Fruit fly (Drosophila melanogaster) whole organism, embryonic: ENCODE results near the gene RabX5.

Experiments used
- Atf6 ChIP-seq: fragments of 200-800 bp; sonication (Bioruptor generic); IDR thresholded peaks from 2 replicates; pipeline ENCODE4 v1.3.6; 2022; ENCODE audit warnings: missing biosample characterization, missing genetic modification characterization
- Awh ChIP-seq: fragments of 200-800 bp; sonication (Bioruptor generic); IDR thresholded peaks from 2 replicates; pipeline ENCODE4, ENCODE4 v1.3.6; 2022; ENCODE audit warnings: missing biosample characterization, missing genetic modification characterization
- CG11093 ChIP-seq: fragments of 200-800 bp; sonication (Bioruptor generic); IDR thresholded peaks from 3 replicates; pipeline ENCODE4 v1.3.6; 2022; ENCODE audit warnings: missing biosample characterization, missing genetic modification characterization
- CG14667 ChIP-seq: fragments of 200-800 bp; sonication (Bioruptor generic); IDR thresholded peaks from 2 replicates; pipeline ENCODE4 v1.3.6; 2022; ENCODE audit warnings: missing biosample characterization, missing genetic modification characterization
- CG16863 ChIP-seq: fragments of 200-800 bp; sonication (Bioruptor generic); optimal IDR thresholded peaks from 3 replicates; lab custom pipeline; 2016; ENCODE audit warnings: missing biosample characterization, missing genetic modification characterization
- CG17328 ChIP-seq: fragments of 200-800 bp; sonication (Bioruptor generic); IDR thresholded peaks from 2 replicates; pipeline ENCODE4 v1.3.6; 2022; ENCODE audit warnings: missing biosample characterization, missing genetic modification characterization
- CG18262 ChIP-seq: fragments of 200-800 bp; optimal IDR thresholded peaks from 3 replicates; lab custom pipeline; 2019; ENCODE audit warnings: missing biosample characterization, mild to moderate bottlenecking, missing genetic modification characterization, moderate library complexity
- CG2202 ChIP-seq: fragments of 200-800 bp; sonication (Bioruptor generic); optimal IDR thresholded peaks from 2 replicates; lab custom pipeline; 2018; ENCODE audit warnings: missing biosample characterization, mild to moderate bottlenecking, missing genetic modification characterization
- CG2678 ChIP-seq: fragments of 200-800 bp; sonication (Bioruptor generic); optimal IDR thresholded peaks from 3 replicates; lab custom pipeline; 2019; ENCODE audit warnings: missing biosample characterization, mild to moderate bottlenecking, missing genetic modification characterization, moderate library complexity
- CG2889 ChIP-seq: fragments of 200-800 bp; sonication (Bioruptor generic); IDR thresholded peaks from 3 replicates; pipeline ENCODE4 v1.3.6; 2022; ENCODE audit warnings: missing biosample characterization, missing genetic modification characterization
- CG4404 ChIP-seq: fragments of 200-800 bp; sonication (Bioruptor generic); IDR thresholded peaks from 2 replicates; pipeline ENCODE4 v1.3.6; 2022; ENCODE audit warnings: missing biosample characterization, missing genetic modification characterization
- CG6854 ChIP-seq: fragments of 200-800 bp; sonication (Bioruptor generic); optimal IDR thresholded peaks from 3 replicates; lab custom pipeline; 2017; ENCODE audit warnings: missing biosample characterization, mild to moderate bottlenecking, missing genetic modification characterization
- CG7357 ChIP-seq: fragments of 200-800 bp; sonication (Bioruptor generic); IDR thresholded peaks from 3 replicates; pipeline ENCODE4 v1.3.6; 2022; ENCODE audit warnings: missing biosample characterization, missing genetic modification characterization
- CG7372 ChIP-seq: fragments of 200-800 bp; sonication (Bioruptor generic); IDR thresholded peaks from 2 replicates; pipeline ENCODE4 v1.3.6; 2022; ENCODE audit warnings: missing biosample characterization, missing genetic modification characterization
- CG7556 ChIP-seq: fragments of 200-800 bp; sonication (Bioruptor generic); optimal IDR thresholded peaks from 2 replicates; lab custom pipeline; 2017; ENCODE audit warnings: missing biosample characterization, mild to moderate bottlenecking, missing genetic modification characterization
- CG8290 ChIP-seq, 3 experiments: fragments of 200-800 bp; sonication (Bioruptor generic); optimal IDR thresholded peaks; 2 replicates each; lab custom pipeline; 2016 to 2019; ENCODE audit warnings: missing biosample characterization in 3 of 3, missing genetic modification characterization in 3 of 3, mild to moderate bottlenecking in 2 of 3, moderate library complexity in 1 of 3
- CG9215 ChIP-seq: fragments of 200-800 bp; sonication (Bioruptor generic); IDR thresholded peaks from 2 replicates; pipeline ENCODE4 v1.3.6; 2022; ENCODE audit warnings: missing biosample characterization, missing genetic modification characterization
- Chrac-16 ChIP-seq: fragments of 200-800 bp; sonication (Bioruptor generic); optimal IDR thresholded peaks from 3 replicates; lab custom pipeline; 2016; ENCODE audit warnings: missing biosample characterization, missing genetic modification characterization
- Deaf1 ChIP-seq: fragments of 200-800 bp; optimal IDR thresholded peaks from 3 replicates; lab custom pipeline; 2019; ENCODE audit warnings: missing biosample characterization, mild to moderate bottlenecking, missing genetic modification characterization, moderate library complexity
- Gsc ChIP-seq: fragments of 200-800 bp; sonication (Bioruptor generic); IDR thresholded peaks from 2 replicates; pipeline ENCODE4 v1.3.6; 2022; ENCODE audit warnings: missing biosample characterization, missing genetic modification characterization
- HHEX ChIP-seq: fragments of 200-800 bp; sonication (Bioruptor generic); optimal IDR thresholded peaks from 3 replicates; lab custom pipeline; 2017; ENCODE audit warnings: missing biosample characterization, mild to moderate bottlenecking, missing genetic modification characterization, missing genetic modification reagents
- Hr3 ChIP-seq: fragments of 200-800 bp; sonication (Bioruptor generic); optimal IDR thresholded peaks from 3 replicates; lab custom pipeline; 2016; ENCODE audit warnings: missing biosample characterization, missing genetic modification characterization
- Kr ChIP-seq: fragments of 200-800 bp; sonication (Bioruptor generic); optimal IDR thresholded peaks from 2 replicates; lab custom pipeline; 2017; ENCODE audit warnings: missing biosample characterization, mild to moderate bottlenecking, missing genetic modification characterization
- Mad ChIP-seq: fragments of 200-800 bp; sonication (Bioruptor generic); optimal IDR thresholded peaks from 2 replicates; lab custom pipeline; 2016; ENCODE audit warnings: missing biosample characterization, missing genetic modification characterization
- NFAT ChIP-seq: fragments of 200-800 bp; sonication (Bioruptor generic); IDR thresholded peaks from 2 replicates; pipeline ENCODE4 v1.3.6; 2022; ENCODE audit warnings: missing biosample characterization, missing genetic modification characterization
- Nf-YA ChIP-seq: fragments of 200-800 bp; sonication (Bioruptor generic); IDR thresholded peaks from 2 replicates; pipeline ENCODE4 v1.3.6; 2022; ENCODE audit warnings: missing biosample characterization, missing genetic modification characterization
- Opbp ChIP-seq: fragments of 200-800 bp; sonication (Bioruptor generic); IDR thresholded peaks from 3 replicates; pipeline ENCODE4 v1.3.6; 2022; ENCODE audit warnings: missing biosample characterization, missing genetic modification characterization; ENCODE audit not compliant: partially characterized antibody
- Optix ChIP-seq: fragments of 200-800 bp; sonication (Bioruptor generic); IDR thresholded peaks from 3 replicates; pipeline ENCODE4 v1.3.6; 2022; ENCODE audit warnings: missing biosample characterization, missing genetic modification characterization
- Stat92E ChIP-seq, 3 experiments: fragments of >200 bp in 2 of 3; fragments of 200-800 bp in 1 of 3; sonication (Bioruptor generic) in 1 of 3; optimal IDR thresholded peaks; 2 replicates each; lab custom pipeline; 2017 to 2019; ENCODE audit warnings: missing biosample characterization in 3 of 3, missing genetic modification characterization in 3 of 3, mild to moderate bottlenecking in 1 of 3, moderate library complexity in 1 of 3
- ash1 ChIP-seq: fragments of 200-800 bp; sonication (Bioruptor generic); optimal IDR thresholded peaks from 2 replicates; lab custom pipeline; 2018; ENCODE audit warnings: missing biosample characterization, mild to moderate bottlenecking, missing genetic modification characterization
- bab2 ChIP-seq: fragments of 200-800 bp; sonication (Bioruptor generic); optimal IDR thresholded peaks from 2 replicates; lab custom pipeline; 2016; ENCODE audit warnings: missing biosample characterization, missing genetic modification characterization
- danr ChIP-seq: fragments of 200-800 bp; sonication (Bioruptor generic); IDR thresholded peaks from 2 replicates; pipeline ENCODE4 v1.3.6; 2022; ENCODE audit warnings: missing biosample characterization, missing genetic modification characterization
- dimm ChIP-seq: fragments of 200-800 bp; sonication (Bioruptor generic); IDR thresholded peaks from 2 replicates; pipeline ENCODE4 v1.3.6; 2022; ENCODE audit warnings: missing biosample characterization, missing genetic modification characterization
- dm ChIP-seq: fragments of 200-800 bp; sonication (Bioruptor generic); optimal IDR thresholded peaks from 3 replicates; lab custom pipeline; 2016; ENCODE audit warnings: missing biosample characterization, missing genetic modification characterization
- dysf ChIP-seq: fragments of 200-800 bp; sonication (Bioruptor generic); IDR thresholded peaks from 3 replicates; pipeline ENCODE4 v1.3.6; 2022; ENCODE audit warnings: missing biosample characterization, missing genetic modification characterization
- ftz-f1 ChIP-seq: fragments of 200-800 bp; sonication (Bioruptor generic); optimal IDR thresholded peaks from 2 replicates; lab custom pipeline; 2016; ENCODE audit warnings: missing biosample characterization, missing genetic modification characterization
- grau ChIP-seq: fragments of 200-800 bp; optimal IDR thresholded peaks from 3 replicates; lab custom pipeline; 2019; ENCODE audit warnings: missing biosample characterization, mild to moderate bottlenecking, missing genetic modification characterization, moderate library complexity
- gro ChIP-seq: fragments of 200-800 bp; sonication (Bioruptor generic); optimal IDR thresholded peaks from 2 replicates; lab custom pipeline; 2016; ENCODE audit warnings: missing biosample characterization, missing genetic modification characterization
- her ChIP-seq: fragments of 200-800 bp; sonication (Bioruptor generic); optimal IDR thresholded peaks from 2 replicates; lab custom pipeline; 2016; ENCODE audit warnings: missing biosample characterization, missing genetic modification characterization
- inv ChIP-seq: fragments of 200-800 bp; sonication (Bioruptor generic); IDR thresholded peaks from 2 replicates; pipeline ENCODE4 v1.3.6; 2022; ENCODE audit warnings: missing biosample characterization, missing genetic modification characterization; ENCODE audit not compliant: partially characterized antibody
- nmo ChIP-seq: fragments of 200-800 bp; sonication (Bioruptor generic); optimal IDR thresholded peaks from 2 replicates; lab custom pipeline; 2018; ENCODE audit warnings: missing biosample characterization, mild to moderate bottlenecking, missing genetic modification characterization, moderate library complexity
- nom ChIP-seq: fragments of 200-800 bp; sonication (Bioruptor generic); optimal IDR thresholded peaks from 2 replicates; lab custom pipeline; 2017; ENCODE audit warnings: missing biosample characterization, missing genetic modification characterization, mild to moderate bottlenecking, moderate library complexity, missing genetic modification reagents
- otp ChIP-seq: fragments of 200-800 bp; sonication (Bioruptor generic); IDR thresholded peaks from 3 replicates; pipeline ENCODE4, ENCODE4 v1.3.6; 2022; ENCODE audit warnings: missing biosample characterization, missing genetic modification characterization
- phol ChIP-seq: fragments of 200-800 bp; sonication (Bioruptor generic); optimal IDR thresholded peaks from 3 replicates; lab custom pipeline; 2018; ENCODE audit warnings: missing biosample characterization, mild to moderate bottlenecking, missing genetic modification characterization, moderate library complexity
- rib ChIP-seq: fragments of 200-800 bp; sonication (Bioruptor generic); IDR thresholded peaks from 2 replicates; pipeline ENCODE4 v1.3.6; 2022; ENCODE audit warnings: missing biosample characterization, missing genetic modification characterization
- sima ChIP-seq: fragments of 200-800 bp; sonication (Bioruptor generic); optimal IDR thresholded peaks from 2 replicates; lab custom pipeline; 2016; ENCODE audit warnings: missing biosample characterization, missing genetic modification characterization
- ssp ChIP-seq: fragments of 200-800 bp; sonication (Bioruptor generic); IDR thresholded peaks from 2 replicates; pipeline ENCODE4 v1.3.6; 2022; ENCODE audit warnings: missing biosample characterization, missing genetic modification characterization
- trem ChIP-seq: fragments of 200-800 bp; optimal IDR thresholded peaks from 3 replicates; lab custom pipeline; 2019; ENCODE audit warnings: missing biosample characterization, mild to moderate bottlenecking, missing genetic modification characterization, moderate library complexity
- vfl ChIP-seq: fragments of 200-800 bp; sonication (Bioruptor generic); optimal IDR thresholded peaks from 2 replicates; lab custom pipeline; 2016; ENCODE audit warnings: missing biosample characterization, missing genetic modification characterization
- zfh1 ChIP-seq: fragments of 200-800 bp; sonication (Bioruptor generic); IDR thresholded peaks from 3 replicates; pipeline ENCODE4 v1.3.6; 2022; ENCODE audit warnings: missing biosample characterization, missing genetic modification characterization
- zfh2 ChIP-seq: fragments of 200-800 bp; sonication (Bioruptor generic); optimal IDR thresholded peaks from 2 replicates; lab custom pipeline; 2016; ENCODE audit warnings: missing biosample characterization, missing genetic modification characterization

RabX5 gene

DNA sequence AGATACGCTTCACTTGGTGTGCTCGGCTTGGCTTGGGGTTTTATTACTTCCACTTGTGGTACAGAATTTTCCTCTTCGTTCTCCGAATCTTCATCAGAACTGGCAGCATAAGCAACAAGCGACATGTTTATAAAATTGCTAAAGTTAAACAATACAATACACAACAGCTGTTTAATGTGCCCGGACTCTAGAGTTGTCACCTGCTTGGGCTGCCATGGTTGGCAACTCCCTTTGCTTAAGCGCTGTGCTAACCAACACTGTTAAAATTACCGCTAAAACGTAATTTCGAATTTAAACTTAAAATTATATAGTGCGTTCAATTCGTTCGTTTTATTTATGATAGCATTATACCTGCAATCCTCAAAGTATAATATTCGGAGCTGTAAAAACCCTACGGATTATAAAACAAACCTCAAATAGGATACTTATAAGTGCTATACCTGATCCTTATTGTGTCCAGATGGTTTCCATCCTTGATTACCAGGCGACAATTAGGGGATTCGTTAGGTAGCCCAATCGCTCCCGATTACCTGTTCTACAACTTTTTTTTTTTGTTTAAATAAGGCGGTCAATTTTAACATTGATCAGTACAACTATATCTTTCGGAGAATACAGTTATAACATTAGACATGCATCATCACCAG, 22.5 kb downstream of the RabX5 start, which contains the start of the genes CG17249 and Bro (continued):
- TF ChIP-seq ash1 (GFP tag; lab: Kevin White, UChicago) = no peak
- no peak for TF ChIP-seq CG18262 (tag; lab: Kevin White, UChicago)
- TF ChIP-seq CG4404 (GFP tag; lab: Robert Waterston, UW) = no peak
- no peak for TF ChIP-seq CG2678
- TF ChIP-seq Hr3 (GFP tag; lab: Kevin White, UChicago) = peak; percentile 21
- no peak for TF ChIP-seq Nf-YA (GFP tag; lab: Robert Waterston, UW)
- TF ChIP-seq CG7372 (GFP tag; lab: Robert Waterston, UW) = no peak
- TF ChIP-seq her (GFP tag; lab: Kevin White, UChicago) = peak; percentile 50
- TF ChIP-seq Stat92E (GFP tag; optimal IDR thresholded peaks at IDR 0.05; lab: Kevin White, UChicago) = no peak
- peak; percentile 29; the same call in 1 of the 2 replicates for TF ChIP-seq inv (GFP tag; lab: Robert Waterston, UW)
- TF ChIP-seq CG7556 (GFP tag; lab: Kevin White, UChicago) = no peak
- no peak for TF ChIP-seq Gsc (GFP tag; lab: Robert Waterston, UW)
- TF ChIP-seq CG7357 = no peak
- no peak for TF ChIP-seq Optix (GFP tag; lab: Robert Waterston, UW)
- TF ChIP-seq sima = no peak
- TF ChIP-seq Mad (GFP tag; lab: Kevin White, UChicago) = peak; percentile 38
- TF ChIP-seq Chrac-16 (GFP tag; lab: Kevin White, UChicago) = peak; percentile 19
- no peak for TF ChIP-seq dimm (GFP tag; lab: Robert Waterston, UW)
- no peak for TF ChIP-seq CG14667 (GFP tag; lab: Robert Waterston, UW)
- peak; percentile 53 for TF ChIP-seq vfl (GFP tag; lab: Kevin White, UChicago)
- TF ChIP-seq grau (tag; lab: Kevin White, UChicago) = peak; percentile 13
- peak; percentile 52; the same call in 1 of the 3 replicates for TF ChIP-seq Opbp (GFP tag; lab: Robert Waterston, UW)
- no peak for TF ChIP-seq nom (GFP tag; lab: Kevin White, UChicago)
- no peak for TF ChIP-seq ssp
- TF ChIP-seq CG8290 (GFP tag; optimal IDR thresholded peaks at IDR 0.05; lab: Kevin White, UChicago) = no peak
- peak in 1 of 2 experiments; percentile 84 for TF ChIP-seq CG8290 (tag; optimal IDR thresholded peaks at IDR 0.05; lab: Kevin White, UChicago)
- no peak for TF ChIP-seq Deaf1 (tag; lab: Kevin White, UChicago)
- no peak for TF ChIP-seq ftz-f1 (GFP tag; lab: Kevin White, UChicago)
- no peak for TF ChIP-seq Awh
- TF ChIP-seq CG16863 (GFP tag; lab: Kevin White, UChicago) = peak; percentile 42
- no peak for TF ChIP-seq HHEX (GFP tag; lab: Kevin White, UChicago)
- TF ChIP-seq zfh2 (GFP tag; lab: Kevin White, UChicago) = peak; percentile 54
- TF ChIP-seq dysf = no peak
- TF ChIP-seq nmo = peak; percentile 31
- peak; percentile 34; the same call in 2 of the 3 replicates for TF ChIP-seq zfh1
- TF ChIP-seq CG11093 = no peak
- peak; percentile 14 for TF ChIP-seq bab2 (GFP tag; lab: Kevin White, UChicago)
- TF ChIP-seq trem (tag; lab: Kevin White, UChicago) = peak; percentile 46
- no peak for TF ChIP-seq CG9215 (GFP tag; lab: Robert Waterston, UW)
- no peak for TF ChIP-seq otp
- TF ChIP-seq Atf6 (GFP tag; lab: Robert Waterston, UW) = no peak
- TF ChIP-seq CG17328 (GFP tag; lab: Robert Waterston, UW) = no peak
- no peak for TF ChIP-seq CG6854
- TF ChIP-seq dm (GFP tag; lab: Kevin White, UChicago) = peak; percentile 39
- no peak for TF ChIP-seq Kr
- no peak for TF ChIP-seq CG2202 (tag; lab: Kevin White, UChicago)
- TF ChIP-seq danr (GFP tag; lab: Robert Waterston, UW) = no peak
- peak; percentile 40; the same call in 1 of the 2 replicates for TF ChIP-seq NFAT (GFP tag; lab: Robert Waterston, UW)
- no peak for TF ChIP-seq rib (GFP tag; lab: Robert Waterston, UW)
- peak; percentile 37 for TF ChIP-seq phol
- TF ChIP-seq CG2889 (GFP tag; lab: Robert Waterston, UW) = no peak
- peak; percentile 43 for TF ChIP-seq gro (GFP tag; lab: Kevin White, UChicago)
